Worm (Caenorhabditis elegans) whole organism, early embryonic: ENCODE measurements around the gene C16D9.1.

Experiments
- B0310.2 ChIP-seq: sonication (generic microtip); optimal IDR thresholded peaks from 2 replicates; lab custom pipeline; 2016; ENCODE audit warnings: mild to moderate bottlenecking, missing genetic modification characterization, missing compliant biosample characterization
- F13C5.2 ChIP-seq: sonication (generic microtip); optimal IDR thresholded peaks from 2 replicates; lab custom pipeline; 2017; ENCODE audit warnings: mild to moderate bottlenecking, missing genetic modification characterization, inconsistent platforms, missing compliant biosample characterization
- aly-1 ChIP-seq: sonication (generic microtip); optimal IDR thresholded peaks from 2 replicates; lab custom pipeline; 2016; ENCODE audit warnings: missing genetic modification characterization, missing compliant biosample characterization
- ama-1 ChIP-seq: fragments of 150-350 bp; optimal IDR thresholded peaks from 2 replicates; lab custom pipeline; 2014
- ets-7 ChIP-seq: sonication (generic microtip); optimal IDR thresholded peaks from 2 replicates; lab custom pipeline; 2016; ENCODE audit warnings: missing genotype, missing genetic modification characterization, missing compliant biosample characterization
- flt-1 ChIP-seq: fragments of 200-800 bp; sonication (Bioruptor generic); IDR thresholded peaks from 2 replicates; pipeline ENCODE4 v1.3.6; 2022; ENCODE audit warnings: missing genetic modification characterization, missing compliant biosample characterization
- pes-1 ChIP-seq: fragments of 200-800 bp; sonication (Bioruptor generic); IDR thresholded peaks from 2 replicates; pipeline ENCODE4 v1.3.6; 2022; ENCODE audit warnings: missing genetic modification reagents, missing genetic modification characterization, missing compliant biosample characterization
- tra-4 ChIP-seq: sonication (generic microtip); optimal IDR thresholded peaks from 2 replicates; lab custom pipeline; 2017; ENCODE audit warnings: missing genetic modification characterization, missing compliant biosample characterization

Gene C16D9.1

DNA sequence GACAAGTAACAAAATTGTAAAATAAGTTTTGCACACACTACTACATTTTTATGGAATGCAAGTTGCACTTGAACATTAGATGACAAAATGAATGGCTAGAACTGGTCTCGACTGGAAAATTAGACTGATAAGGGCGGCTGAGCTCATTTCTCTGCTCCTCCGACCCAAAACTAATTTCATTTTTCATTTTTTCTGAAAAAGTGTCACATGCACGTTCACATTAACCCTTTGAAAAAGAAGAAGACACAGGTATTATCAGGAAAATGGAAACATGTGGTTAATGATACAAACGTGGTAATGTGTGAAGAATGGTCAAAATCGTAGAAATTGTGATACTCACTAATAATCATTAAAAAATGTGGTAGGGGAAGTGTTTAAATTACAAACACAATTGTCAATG is 47.9 kb downstream of the C16D9.1 start:
- no peak for TF ChIP-seq ama-1 (lab: Kevin White, UChicago)
- TF ChIP-seq ets-7 (tag; lab: Kevin White, UChicago), result no peak
- no peak for TF ChIP-seq B0310.2 (tag; lab: Kevin White, UChicago)
- TF ChIP-seq F13C5.2, result no peak
- TF ChIP-seq aly-1 (tag; lab: Kevin White, UChicago), result no peak
- no peak for TF ChIP-seq pes-1
- no peak for TF ChIP-seq tra-4

DNA sequence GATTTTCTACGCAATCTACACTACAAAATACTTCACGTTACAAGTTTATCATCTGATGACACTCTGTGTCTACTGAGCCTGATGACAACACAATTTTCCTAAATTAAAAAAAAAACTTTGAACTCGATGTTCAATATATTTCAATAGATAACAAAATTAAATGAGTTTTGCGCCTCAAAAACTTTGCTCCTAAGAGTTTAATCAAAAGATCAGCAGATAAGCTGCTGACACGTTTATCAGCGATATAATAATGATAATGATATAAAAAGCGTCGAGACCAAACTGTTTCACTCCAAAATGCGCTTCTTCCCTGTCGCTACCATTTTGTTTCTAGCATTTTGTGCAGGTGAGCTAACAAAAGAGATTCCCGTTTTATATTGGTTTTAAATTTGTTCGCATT is 48.6 kb downstream of the C16D9.1 start, which contains the start of gene clec-218:
TSS of gene clec-218 (plus strand) at position 262 of the 400 bp plus-strand sequence.
- TF ChIP-seq flt-1 (GFP tag; lab: Robert Waterston, UW), result no peak
